Fruit fly (Drosophila melanogaster) whole organism, embryonic: ENCODE results near the gene Gpdh1.

ENCODE experiments used
- Asciz ChIP-seq: fragments of 200-800 bp; sonication (Bioruptor generic); optimal IDR thresholded peaks from 2 replicates; lab custom pipeline; 2017; ENCODE audit warnings: missing biosample characterization, mild to moderate bottlenecking, missing genetic modification characterization, missing genetic modification reagents
- BtbVII ChIP-seq: fragments of 200-800 bp; sonication (Bioruptor generic); optimal IDR thresholded peaks from 3 replicates; lab custom pipeline; 2017; ENCODE audit warnings: missing biosample characterization, mild to moderate bottlenecking, missing genetic modification characterization
- CG10565 ChIP-seq: fragments of 200-800 bp; sonication (Bioruptor generic); optimal IDR thresholded peaks from 3 replicates; lab custom pipeline; 2016; ENCODE audit warnings: missing biosample characterization, mild to moderate bottlenecking, missing genetic modification characterization
- CG13894 ChIP-seq: fragments of 200-800 bp; sonication (Bioruptor generic); optimal IDR thresholded peaks from 3 replicates; lab custom pipeline; 2018; ENCODE audit warnings: missing biosample characterization, mild to moderate bottlenecking, missing genetic modification characterization, moderate library complexity
- CG14050 ChIP-seq: fragments of 200-800 bp; sonication (Bioruptor generic); IDR thresholded peaks from 3 replicates; pipeline ENCODE4 v1.3.6; 2022; ENCODE audit warnings: missing biosample characterization, missing genetic modification characterization
- CG17186 ChIP-seq: fragments of 200-800 bp; sonication (Bioruptor generic); optimal IDR thresholded peaks from 3 replicates; lab custom pipeline; 2017; ENCODE audit warnings: missing biosample characterization, missing genetic modification reagents, missing genetic modification characterization
- CG2712 ChIP-seq: fragments of 200-800 bp; optimal IDR thresholded peaks from 3 replicates; lab custom pipeline; 2019; ENCODE audit warnings: missing biosample characterization, mild to moderate bottlenecking, missing genetic modification characterization, moderate library complexity
- CG3163 ChIP-seq: fragments of 200-800 bp; sonication (Bioruptor generic); optimal IDR thresholded peaks from 3 replicates; lab custom pipeline; 2016; ENCODE audit warnings: missing biosample characterization, missing genetic modification characterization
- CG34376 ChIP-seq: fragments of 200-800 bp; sonication (Bioruptor generic); optimal IDR thresholded peaks from 2 replicates; lab custom pipeline; 2018; ENCODE audit warnings: missing biosample characterization, mild to moderate bottlenecking, missing genetic modification characterization
- CG4424 ChIP-seq: fragments of 200-800 bp; sonication (Bioruptor generic); optimal IDR thresholded peaks from 3 replicates; lab custom pipeline; 2016; ENCODE audit warnings: missing biosample characterization, missing genetic modification characterization
- D ChIP-seq, 2 experiments: fragments of 200-800 bp in 1 of 2; fragments of >200 bp in 1 of 2; sonication (Bioruptor generic) in 1 of 2; optimal IDR thresholded peaks; 2 replicates in 1 of 2; 3 replicates in 1 of 2; lab custom pipeline; 2017; ENCODE audit warnings: mild to moderate bottlenecking in 1 of 2, missing biosample characterization in 1 of 2, missing genetic modification characterization in 1 of 2, missing genetic modification reagents in 1 of 2
- Dll ChIP-seq: fragments of 200-800 bp; sonication (Bioruptor generic); IDR thresholded peaks from 4 replicates; pipeline ENCODE4 v1.3.6; 2022; ENCODE audit warnings: missing biosample characterization, missing genetic modification characterization; ENCODE audit not compliant: partially characterized antibody
- Hand ChIP-seq: fragments of 200-800 bp; sonication (Bioruptor generic); optimal IDR thresholded peaks from 2 replicates; lab custom pipeline; 2017; ENCODE audit warnings: mild to moderate bottlenecking, missing biosample characterization, missing genetic modification reagents, missing genetic modification characterization
- Hey ChIP-seq: fragments of 200-800 bp; sonication (Bioruptor generic); optimal IDR thresholded peaks from 3 replicates; lab custom pipeline; 2018; ENCODE audit warnings: missing biosample characterization, mild to moderate bottlenecking, missing genetic modification characterization
- Hmr ChIP-seq: fragments of 200-800 bp; sonication (Bioruptor generic); optimal IDR thresholded peaks from 3 replicates; lab custom pipeline; 2017; ENCODE audit warnings: mild to moderate bottlenecking, missing biosample characterization, missing genetic modification reagents, missing genetic modification characterization
- Med ChIP-seq: fragments of 200-800 bp; sonication (Bioruptor generic); peaks from one replicate; lab custom pipeline; 2016; ENCODE audit warnings: missing biosample characterization, missing genetic modification characterization, mild to moderate bottlenecking, inconsistent platforms, moderate library complexity
- Mrtf ChIP-seq: fragments of 200-800 bp; sonication (Bioruptor generic); IDR thresholded peaks from 3 replicates; pipeline ENCODE4 v1.3.6; 2022; ENCODE audit warnings: missing biosample characterization, missing genetic modification characterization
- Pdp1 ChIP-seq, 2 experiments: fragments of 200-800 bp; sonication (Bioruptor generic); optimal IDR thresholded peaks; 3 replicates each; lab custom pipeline; 2016; ENCODE audit warnings: missing biosample characterization in 2 of 2, missing genetic modification characterization in 2 of 2, mild to moderate bottlenecking in 1 of 2, moderate library complexity in 1 of 2
- Poxn ChIP-seq: fragments of 200-800 bp; sonication (Bioruptor generic); IDR thresholded peaks from 2 replicates; pipeline ENCODE4 v1.3.6; 2022; ENCODE audit warnings: missing biosample characterization, missing genetic modification characterization
- Side ChIP-seq: fragments of 200-800 bp; sonication (Bioruptor generic); optimal IDR thresholded peaks from 2 replicates; lab custom pipeline; 2016; ENCODE audit warnings: missing biosample characterization, missing genetic modification characterization
- Ssrp ChIP-seq: fragments of 200-800 bp; sonication (Bioruptor generic); optimal IDR thresholded peaks from 2 replicates; lab custom pipeline; 2018; ENCODE audit warnings: missing biosample characterization, mild to moderate bottlenecking, missing genetic modification characterization, moderate library complexity
- Vsx1 ChIP-seq: fragments of 200-800 bp; sonication (Bioruptor generic); optimal IDR thresholded peaks from 2 replicates; lab custom pipeline; 2017; ENCODE audit warnings: missing biosample characterization, mild to moderate bottlenecking, missing genetic modification characterization, missing genetic modification reagents
- amos ChIP-seq: fragments of 200-800 bp; sonication (Bioruptor generic); IDR thresholded peaks from 2 replicates; pipeline ENCODE4 v1.3.6; 2022; ENCODE audit warnings: missing biosample characterization, missing genetic modification characterization; ENCODE audit not compliant: partially characterized antibody
- cato ChIP-seq: fragments of 200-800 bp; sonication (Bioruptor generic); optimal IDR thresholded peaks from 2 replicates; lab custom pipeline; 2016; ENCODE audit warnings: missing biosample characterization, missing genetic modification characterization, borderline replicate concordance
- cg ChIP-seq: fragments of 200-800 bp; sonication (Bioruptor generic); optimal IDR thresholded peaks from 3 replicates; lab custom pipeline; 2019; ENCODE audit warnings: missing biosample characterization, mild to moderate bottlenecking, missing genetic modification characterization, moderate library complexity
- chm ChIP-seq: fragments of 200-800 bp; sonication (Bioruptor generic); IDR thresholded peaks from 2 replicates; pipeline ENCODE4 v1.3.6; 2022; ENCODE audit warnings: missing biosample characterization, missing genetic modification characterization
- corto ChIP-seq: fragments of 200-800 bp; sonication (Bioruptor generic); optimal IDR thresholded peaks from 2 replicates; lab custom pipeline; 2016; ENCODE audit warnings: missing biosample characterization, mild to moderate bottlenecking, missing genetic modification characterization, moderate library complexity
- dysf ChIP-seq: fragments of 200-800 bp; sonication (Bioruptor generic); IDR thresholded peaks from 3 replicates; pipeline ENCODE4 v1.3.6; 2022; ENCODE audit warnings: missing biosample characterization, missing genetic modification characterization
- emc ChIP-seq: fragments of 200-800 bp; sonication (Bioruptor generic); optimal IDR thresholded peaks from 2 replicates; lab custom pipeline; 2016; ENCODE audit warnings: missing biosample characterization, missing genetic modification characterization
- fd102C ChIP-seq: fragments of 200-800 bp; sonication (Bioruptor generic); optimal IDR thresholded peaks from 2 replicates; lab custom pipeline; 2018; ENCODE audit warnings: missing biosample characterization, mild to moderate bottlenecking, missing genetic modification characterization, moderate library complexity
- fd96Cb ChIP-seq: fragments of 200-800 bp; sonication (Bioruptor generic); optimal IDR thresholded peaks from 2 replicates; lab custom pipeline; 2018; ENCODE audit warnings: missing biosample characterization, mild to moderate bottlenecking, missing genetic modification characterization, moderate library complexity
- gce ChIP-seq: fragments of 200-800 bp; sonication (Bioruptor generic); IDR thresholded peaks from 3 replicates; pipeline ENCODE4 v1.3.6; 2022; ENCODE audit warnings: missing biosample characterization, missing genetic modification characterization
- gcm ChIP-seq: fragments of 200-800 bp; sonication (Bioruptor generic); optimal IDR thresholded peaks from 2 replicates; lab custom pipeline; 2019; ENCODE audit warnings: missing biosample characterization, mild to moderate bottlenecking, missing genetic modification characterization, moderate library complexity
- inv ChIP-seq: fragments of 200-800 bp; sonication (Bioruptor generic); IDR thresholded peaks from 2 replicates; pipeline ENCODE4 v1.3.6; 2022; ENCODE audit warnings: missing biosample characterization, missing genetic modification characterization; ENCODE audit not compliant: partially characterized antibody
- vnd ChIP-seq: fragments of 200-800 bp; sonication (Bioruptor generic); IDR thresholded peaks from 3 replicates; pipeline ENCODE4 v1.3.6; 2022; ENCODE audit warnings: missing biosample characterization, missing genetic modification characterization; ENCODE audit not compliant: partially characterized antibody
- zfh1 ChIP-seq: fragments of 200-800 bp; sonication (Bioruptor generic); IDR thresholded peaks from 3 replicates; pipeline ENCODE4 v1.3.6; 2022; ENCODE audit warnings: missing biosample characterization, missing genetic modification characterization

Gene Gpdh1

DNA sequence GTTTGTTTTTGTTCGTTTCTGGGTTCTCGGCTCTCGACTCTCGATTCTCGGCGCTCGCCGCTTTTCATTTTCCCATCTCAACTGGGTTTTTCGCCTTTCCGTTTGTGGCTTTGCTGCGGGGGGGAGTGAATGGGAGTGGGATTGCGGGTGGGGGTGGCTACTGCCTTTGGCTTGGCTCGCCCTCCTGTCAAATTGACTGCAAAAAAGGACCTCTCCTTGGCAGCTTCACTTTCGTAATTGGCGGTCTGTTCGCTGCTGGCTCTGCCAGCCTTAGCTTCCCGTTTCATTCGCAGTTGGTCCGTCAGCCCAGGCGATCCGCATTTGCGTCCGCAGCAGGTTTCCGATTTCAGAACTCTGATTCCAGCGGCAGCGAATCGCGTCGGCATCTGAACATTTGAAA, 17.8 kb upstream of the Gpdh1 start, which contains the start of gene dsf:
TSS of gene dsf (plus strand) at position 301 of the 400 bp plus-strand sequence.
- 0 out of 3 replicates have a peak, but pooled peaks have one; percentile 11 for TF ChIP-seq dysf (GFP tag; lab: Robert Waterston, UW)
- TF ChIP-seq CG13894 (tag; lab: Kevin White, UChicago): no peak
- TF ChIP-seq CG14050: no peak
- TF ChIP-seq BtbVII (GFP tag; lab: Kevin White, UChicago): no peak
- TF ChIP-seq vnd: 0 out of 3 replicates have a peak, but pooled peaks have one; percentile 11
- no peak for TF ChIP-seq emc (GFP tag; lab: Kevin White, UChicago)
- no peak for TF ChIP-seq Hmr
- TF ChIP-seq, all 482 proteins: peak for 2

DNA sequence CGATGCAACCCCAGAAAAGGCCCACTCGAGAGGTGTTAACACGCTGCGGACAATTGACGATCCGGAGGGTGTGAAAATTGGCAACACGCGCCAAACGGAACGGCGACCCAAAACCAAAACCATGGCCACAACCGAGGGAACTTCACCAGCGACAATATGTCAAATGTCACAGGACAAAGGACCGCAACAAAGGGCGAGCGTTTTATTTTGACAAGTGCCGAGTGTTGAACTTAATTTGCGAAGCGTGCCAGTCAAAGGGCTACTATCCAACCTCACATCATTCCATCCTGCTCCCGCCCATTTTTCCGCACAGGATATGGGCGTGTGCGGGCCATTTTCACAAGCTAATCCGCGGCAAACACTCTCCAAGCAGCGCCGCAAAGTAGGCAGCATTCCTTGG, 16.1 kb upstream of the Gpdh1 start:
- TF ChIP-seq Dll (no peak), CG3163 (GFP tag; lab: Kevin White, UChicago) (no peak), Vsx1 (GFP tag; lab: Kevin White, UChicago) (no peak), CG2712 (tag; lab: Kevin White, UChicago) (no peak), Hey (peak; percentile 81), CG4424 (GFP tag; lab: Kevin White, UChicago) (no peak), Mrtf (GFP tag; lab: Robert Waterston, UW) (peak; percentile 14; the same call in 1 of the 3 replicates), Ssrp (tag; lab: Kevin White, UChicago) (no peak), dysf (GFP tag; lab: Robert Waterston, UW) (0 out of 3 replicates have a peak, but pooled peaks have one; percentile 5), Poxn (GFP tag; lab: Robert Waterston, UW) (no peak), Pdp1 (GFP tag; optimal IDR thresholded peaks at IDR 0.05; lab: Kevin White, UChicago) (no peak), fd102C (GFP tag; lab: Kevin White, UChicago) (no peak), CG10565 (GFP tag; lab: Kevin White, UChicago) (no peak), fd96Cb (tag; lab: Kevin White, UChicago) (no peak), amos (no peak), CG34376 (GFP tag; lab: Kevin White, UChicago) (no peak), cg (GFP tag; lab: Kevin White, UChicago) (no peak), Side (GFP tag; lab: Kevin White, UChicago) (no peak), gcm (no peak), corto (no peak), inv (GFP tag; lab: Robert Waterston, UW) (no peak), chm (no peak), D (optimal IDR thresholded peaks at IDR 0.05; lab: Kevin White, UChicago) (no peak), D (GFP tag; optimal IDR thresholded peaks at IDR 0.05; lab: Kevin White, UChicago) (peak; percentile 60), Med (GFP tag; lab: Kevin White, UChicago) (no peak), zfh1 (no peak), Asciz (GFP tag; lab: Kevin White, UChicago) (no peak), Hand (no peak), cato (GFP tag; lab: Kevin White, UChicago) (no peak), gce (GFP tag; lab: Robert Waterston, UW) (no peak), CG17186 (no peak)
